Worm (Caenorhabditis elegans) whole organism, early embryonic: ENCODE results near the gene dpyd-1.

Source experiments
- B0310.2 ChIP-seq: sonication (generic microtip); optimal IDR thresholded peaks from 2 replicates; lab custom pipeline; 2016; ENCODE audit warnings: mild to moderate bottlenecking, missing genetic modification characterization, missing compliant biosample characterization
- F13C5.2 ChIP-seq: sonication (generic microtip); optimal IDR thresholded peaks from 2 replicates; lab custom pipeline; 2017; ENCODE audit warnings: mild to moderate bottlenecking, missing genetic modification characterization, inconsistent platforms, missing compliant biosample characterization
- aly-1 ChIP-seq: sonication (generic microtip); optimal IDR thresholded peaks from 2 replicates; lab custom pipeline; 2016; ENCODE audit warnings: missing genetic modification characterization, missing compliant biosample characterization
- ama-1 ChIP-seq: fragments of 150-350 bp; optimal IDR thresholded peaks from 2 replicates; lab custom pipeline; 2014
- ceh-13 ChIP-seq: fragments of 200-800 bp; sonication (Bioruptor generic); optimal IDR thresholded peaks from 2 replicates; lab custom pipeline; 2018; ENCODE audit warnings: mild to moderate bottlenecking, missing genetic modification characterization, missing compliant biosample characterization
- ceh-36 ChIP-seq: sonication (generic microtip); optimal IDR thresholded peaks from 2 replicates; lab custom pipeline; 2016; ENCODE audit warnings: missing genetic modification characterization, inconsistent platforms, missing compliant biosample characterization
- ets-7 ChIP-seq: sonication (generic microtip); optimal IDR thresholded peaks from 2 replicates; lab custom pipeline; 2016; ENCODE audit warnings: missing genotype, missing genetic modification characterization, missing compliant biosample characterization
- flt-1 ChIP-seq: fragments of 200-800 bp; sonication (Bioruptor generic); IDR thresholded peaks from 2 replicates; pipeline ENCODE4 v1.3.6; 2022; ENCODE audit warnings: missing genetic modification characterization, missing compliant biosample characterization
- hmbx-1 ChIP-seq: sonication (generic microtip); optimal IDR thresholded peaks from 2 replicates; lab custom pipeline; 2016; ENCODE audit warnings: mild to moderate bottlenecking, missing genetic modification characterization, missing compliant biosample characterization
- hmg-4 ChIP-seq: fragments of 200-800 bp; sonication (Bioruptor generic); optimal IDR thresholded peaks from 2 replicates; lab custom pipeline; 2018; ENCODE audit warnings: mild to moderate bottlenecking, missing genetic modification characterization, missing compliant biosample characterization
- hnd-1 ChIP-seq: sonication (generic microtip); optimal IDR thresholded peaks from 2 replicates; lab custom pipeline; 2016; ENCODE audit warnings: missing genetic modification characterization, missing compliant biosample characterization
- pes-1 ChIP-seq: fragments of 200-800 bp; sonication (Bioruptor generic); IDR thresholded peaks from 2 replicates; pipeline ENCODE4 v1.3.6; 2022; ENCODE audit warnings: missing genetic modification reagents, missing genetic modification characterization, missing compliant biosample characterization
- scrt-1 ChIP-seq: fragments of 200-800 bp; sonication (Bioruptor generic); IDR thresholded peaks from 2 replicates; pipeline ENCODE4 v1.3.6; 2022; ENCODE audit warnings: missing genetic modification characterization, missing compliant biosample characterization
- sea-1 ChIP-seq: fragments of 200-800 bp; sonication (Bioruptor generic); conservative IDR thresholded peaks from 2 replicates; pipeline ENCODE4 v1.3.6; 2022; ENCODE audit warnings: missing genetic modification characterization, missing compliant biosample characterization
- tbx-11 ChIP-seq: fragments of 200-800 bp; sonication (Bioruptor generic); IDR thresholded peaks from 2 replicates; pipeline ENCODE4 v1.3.6; 2022; ENCODE audit warnings: missing genetic modification characterization, missing compliant biosample characterization
- tbx-37 ChIP-seq: fragments of 200-800 bp; sonication (Bioruptor generic); conservative IDR thresholded peaks from 2 replicates; pipeline ENCODE4 v1.3.6; 2022; ENCODE audit warnings: missing genetic modification reagents, missing genetic modification characterization, missing compliant biosample characterization
- tra-4 ChIP-seq: sonication (generic microtip); optimal IDR thresholded peaks from 2 replicates; lab custom pipeline; 2017; ENCODE audit warnings: missing genetic modification characterization, missing compliant biosample characterization

Gene dpyd-1

DNA sequence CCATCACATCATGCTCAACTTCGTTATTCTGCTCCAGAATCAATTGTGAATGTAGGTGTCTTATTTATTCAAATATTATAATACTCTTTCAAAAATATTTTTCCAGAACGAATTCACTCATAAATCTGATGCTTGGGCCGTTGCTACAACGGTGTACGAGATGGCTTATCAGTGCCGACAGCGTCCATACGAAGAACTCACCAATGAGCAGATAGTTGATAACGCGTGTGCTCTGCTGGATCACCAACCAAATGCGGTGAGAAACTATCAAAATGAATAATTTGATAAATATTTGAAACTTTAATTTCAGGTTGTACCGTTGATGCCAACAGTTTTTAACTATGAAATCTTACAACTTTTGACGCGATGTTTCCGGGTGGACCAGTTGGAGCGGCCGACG is 2.0 kb upstream of the dpyd-1 start:
- TF ChIP-seq ets-7 (tag; lab: Kevin White, UChicago) (no peak), hmbx-1 (tag; lab: Kevin White, UChicago) (no peak), hmg-4 (no peak), scrt-1 (GFP tag; lab: Robert Waterston, UW) (no peak), ama-1 (no peak)

DNA sequence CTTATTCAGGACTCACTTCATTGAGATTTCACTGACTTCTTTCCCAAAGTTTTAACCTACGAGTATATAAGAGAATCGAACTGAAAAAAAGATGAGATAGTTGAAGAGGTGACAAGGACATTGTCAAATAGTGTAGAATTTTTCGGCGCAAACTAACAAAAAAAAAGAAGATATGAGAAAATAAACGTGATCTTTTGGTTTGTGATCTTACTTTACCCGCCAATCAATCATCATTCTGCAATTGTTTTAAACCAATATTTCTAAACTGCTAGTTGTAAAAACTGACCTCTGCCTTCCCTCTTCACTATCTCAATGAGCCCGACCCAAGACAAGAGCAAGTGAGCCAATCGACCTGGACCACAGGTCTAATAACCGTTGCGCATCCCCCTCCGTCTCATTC is 1.5 kb upstream of the dpyd-1 start:
- TF ChIP-seq ama-1 (no peak), flt-1 (GFP tag; lab: Robert Waterston, UW) (no peak), F13C5.2 (tag; lab: Kevin White, UChicago) (no peak), aly-1 (tag; lab: Kevin White, UChicago) (no peak), tbx-37 (GFP tag; lab: Robert Waterston, UW) (no peak), scrt-1 (GFP tag; lab: Robert Waterston, UW) (no peak), hmg-4 (no peak), tbx-11 (GFP tag; lab: Robert Waterston, UW) (no peak), B0310.2 (tag; lab: Kevin White, UChicago) (no peak), ets-7 (tag; lab: Kevin White, UChicago) (no peak), tra-4 (tag; lab: Kevin White, UChicago) (no peak), ceh-36 (tag; lab: Kevin White, UChicago) (no peak), hnd-1 (tag; lab: Kevin White, UChicago) (no peak), pes-1 (GFP tag; lab: Robert Waterston, UW) (no peak), ceh-13 (GFP tag; lab: Kevin White, UChicago) (no peak)

DNA sequence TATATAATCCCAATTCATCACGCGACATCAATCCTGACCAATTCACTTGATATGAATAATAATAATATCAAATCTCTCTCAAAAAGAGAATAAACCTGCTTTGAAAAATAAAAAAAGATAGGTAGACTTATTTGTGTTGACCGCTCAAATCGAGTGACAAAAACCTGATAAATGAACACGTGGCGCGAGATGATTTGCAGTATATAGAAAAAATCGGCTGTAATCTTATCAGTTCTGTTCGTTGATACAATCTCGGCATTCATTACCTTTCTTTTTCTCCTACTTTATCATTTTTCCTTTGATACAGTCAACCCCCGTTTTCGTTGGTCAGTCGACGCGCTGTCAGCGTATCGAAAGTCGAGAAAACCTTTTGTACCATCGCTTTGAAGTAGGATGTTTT is 362 bp upstream of the dpyd-1 start:
- TF ChIP-seq ama-1 (no peak), sea-1 (no peak), aly-1 (tag; lab: Kevin White, UChicago) (no peak), tbx-37 (GFP tag; lab: Robert Waterston, UW) (no peak), tra-4 (tag; lab: Kevin White, UChicago) (no peak), B0310.2 (tag; lab: Kevin White, UChicago) (no peak), ceh-36 (tag; lab: Kevin White, UChicago) (no peak), hnd-1 (tag; lab: Kevin White, UChicago) (no peak), pes-1 (GFP tag; lab: Robert Waterston, UW) (no peak), tbx-11 (GFP tag; lab: Robert Waterston, UW) (no peak), hmg-4 (no peak)

DNA sequence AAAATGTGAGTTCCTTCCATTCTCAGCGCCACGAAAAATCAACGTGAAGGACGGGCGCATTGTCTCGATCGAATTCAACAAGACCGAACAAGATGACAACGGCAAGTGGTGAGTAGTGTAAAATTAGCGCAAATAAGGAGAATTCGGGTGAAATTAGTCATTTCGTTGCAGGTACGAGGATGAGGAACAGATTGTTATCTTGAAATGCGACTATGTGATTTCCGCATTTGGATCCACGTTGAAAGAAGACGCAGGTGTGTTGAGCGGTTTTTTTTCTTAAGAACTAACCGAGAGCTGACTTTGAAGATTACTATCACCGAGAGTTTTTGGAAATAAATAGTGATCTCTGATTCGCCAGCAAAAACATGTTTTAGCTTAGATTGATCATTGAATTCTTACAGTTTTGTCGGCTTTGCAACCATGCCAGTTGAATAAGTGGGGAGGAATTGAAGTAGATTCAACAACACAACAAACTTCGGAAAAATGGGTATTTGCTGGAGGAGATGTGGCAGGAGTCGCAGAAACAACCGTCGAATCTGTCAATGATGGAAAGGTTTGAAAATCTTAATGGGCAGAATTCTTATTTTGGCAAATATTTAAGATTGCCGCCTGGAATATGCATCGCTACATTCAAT is 2.6 kb downstream of the dpyd-1 start:
- no peak for TF ChIP-seq tbx-37 (GFP tag; lab: Robert Waterston, UW)
- TF ChIP-seq ceh-13 (GFP tag; lab: Kevin White, UChicago), result no peak
- no peak for TF ChIP-seq ets-7 (tag; lab: Kevin White, UChicago)
- no peak for TF ChIP-seq ceh-36 (tag; lab: Kevin White, UChicago)
- no peak for TF ChIP-seq hnd-1 (tag; lab: Kevin White, UChicago)
- TF ChIP-seq F13C5.2 (tag; lab: Kevin White, UChicago), result no peak
- no peak for TF ChIP-seq hmbx-1 (tag; lab: Kevin White, UChicago)
- no peak for TF ChIP-seq aly-1 (tag; lab: Kevin White, UChicago)
- no peak for TF ChIP-seq ama-1
- no peak for TF ChIP-seq flt-1 (GFP tag; lab: Robert Waterston, UW)
- TF ChIP-seq sea-1, result no peak
- no peak for TF ChIP-seq tbx-11 (GFP tag; lab: Robert Waterston, UW)
- TF ChIP-seq scrt-1 (GFP tag; lab: Robert Waterston, UW), result no peak
- TF ChIP-seq hmg-4, result no peak
- no peak for TF ChIP-seq pes-1 (GFP tag; lab: Robert Waterston, UW)

ce11 chrX:5475164-5475576 is 7.5 kb downstream of the dpyd-1 start:
- TF ChIP-seq scrt-1 (GFP tag; lab: Robert Waterston, UW), result no peak
- TF ChIP-seq sea-1, result peak; percentile 37; the same call in 1 of the 2 replicates
- TF ChIP-seq F13C5.2 (tag; lab: Kevin White, UChicago), result peak; percentile 60
- TF ChIP-seq tbx-11 (GFP tag; lab: Robert Waterston, UW), result 0 out of 2 replicates have a peak, but pooled peaks have one; percentile 29
- peak; percentile 92 for TF ChIP-seq hmg-4
- TF ChIP-seq flt-1 (GFP tag; lab: Robert Waterston, UW), result 0 out of 2 replicates have a peak, but pooled peaks have one; percentile 7
- TF ChIP-seq B0310.2 (tag; lab: Kevin White, UChicago), result peak; percentile 65
- TF ChIP-seq ama-1, result no peak

DNA sequence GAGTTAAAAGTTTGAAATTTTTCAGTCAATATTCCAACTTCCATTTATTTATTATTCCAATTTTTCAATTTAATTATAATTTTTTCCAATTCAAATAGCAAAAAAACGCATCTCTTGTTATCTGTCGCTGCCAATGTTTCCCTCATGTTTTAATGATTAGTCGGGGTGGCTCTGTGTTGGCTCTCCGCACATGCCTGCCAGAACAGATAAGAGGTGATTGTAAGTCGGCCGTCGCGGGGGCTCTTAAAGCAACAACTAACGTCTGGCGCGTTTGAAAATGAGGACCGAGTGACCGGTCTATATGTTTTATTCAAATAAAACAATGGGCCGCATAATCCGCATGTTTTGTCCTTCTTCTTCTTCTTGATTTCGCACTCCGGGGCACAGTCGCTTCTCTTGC is 8.7 kb downstream of the dpyd-1 start:
- TF ChIP-seq ceh-13 (GFP tag; lab: Kevin White, UChicago), result no peak
- no peak for TF ChIP-seq tbx-11 (GFP tag; lab: Robert Waterston, UW)

ce11 chrX:5477597-5477996 is 9.9 kb downstream of the dpyd-1 start:
- TF ChIP-seq tra-4 (tag; lab: Kevin White, UChicago) (no peak), tbx-37 (GFP tag; lab: Robert Waterston, UW) (no peak), hmbx-1 (tag; lab: Kevin White, UChicago) (no peak), hmg-4 (no peak), F13C5.2 (tag; lab: Kevin White, UChicago) (no peak), ets-7 (tag; lab: Kevin White, UChicago) (no peak), aly-1 (tag; lab: Kevin White, UChicago) (no peak), flt-1 (GFP tag; lab: Robert Waterston, UW) (no peak), ceh-13 (GFP tag; lab: Kevin White, UChicago) (no peak), pes-1 (GFP tag; lab: Robert Waterston, UW) (no peak), ceh-36 (tag; lab: Kevin White, UChicago) (no peak), tbx-11 (GFP tag; lab: Robert Waterston, UW) (no peak)
